Worm (Caenorhabditis elegans) whole organism, L2 larva: ENCODE measurements around the gene nas-1.

Experiments
- alr-1 ChIP-seq: fragments of 150-350 bp; optimal IDR thresholded peaks from 2 replicates; lab custom pipeline; 2014; ENCODE audit warnings: missing biosample characterization, missing genetic modification characterization
- zag-1 ChIP-seq: fragments of 150-350 bp; optimal IDR thresholded peaks from 2 replicates; lab custom pipeline; 2014; ENCODE audit warnings: missing biosample characterization, missing genetic modification characterization

DNA sequence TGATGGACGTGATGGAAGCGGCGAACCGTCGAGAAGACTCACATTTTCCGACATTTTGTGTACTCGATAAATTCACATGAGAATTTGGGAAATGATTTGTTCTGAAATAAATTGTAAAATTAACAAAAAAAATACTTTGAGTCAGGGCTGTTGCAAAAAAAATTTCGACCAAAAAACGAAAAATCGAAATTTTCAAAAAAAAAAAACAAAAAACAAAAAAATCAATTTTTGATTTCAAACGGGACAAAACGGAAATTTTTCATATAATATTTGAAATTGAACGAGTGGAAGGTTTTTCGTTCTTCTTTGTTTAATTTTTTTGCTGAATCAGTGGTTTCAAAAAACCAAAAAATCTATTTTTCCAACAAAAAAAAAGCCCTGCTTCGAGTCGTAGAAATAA lies 49.6 kb downstream of the nas-1 start, which contains the start of gene cua-1:
- TF ChIP-seq alr-1 (tag; lab: Kevin White, UChicago): no peak
- no peak for TF ChIP-seq zag-1 (tag; lab: Kevin White, UChicago)
